Fruit fly (Drosophila melanogaster): Measurements from ENCODE around the gene trh.

trh gene

dm6 chr3L:440249-440648, 47.8 kb upstream of the trh start (continued):
- TF ChIP-seq HmgZ (tag; optimal IDR thresholded peaks at IDR 0.05) = peak; percentile 59
- no peak for TF ChIP-seq pan (optimal IDR thresholded peaks at IDR 0.05)
- TF ChIP-seq pan (GFP tag; optimal IDR thresholded peaks at IDR 0.05 in 1 of 2, IDR thresholded peaks at IDR 0.05 in 1 of 2) = peak in 1 of 2 experiments; percentile 37
- no peak for TF ChIP-seq CG4404 (GFP tag; IDR thresholded peaks at IDR 0.05)
- TF ChIP-seq zfh1 (GFP tag; IDR thresholded peaks at IDR 0.05) = peak; percentile 59; the same call in 1 of the 3 replicates
- no peak for TF ChIP-seq prd (optimal IDR thresholded peaks at IDR 0.05)
- peak; percentile 30; the same call in 1 of the 3 replicates for TF ChIP-seq prd (GFP tag; IDR thresholded peaks at IDR 0.05)
- TF ChIP-seq CG4282 (GFP tag; optimal IDR thresholded peaks at IDR 0.05) = no peak
- TF ChIP-seq CG13775 (GFP tag; optimal IDR thresholded peaks at IDR 0.05) = no peak
- no peak for TF ChIP-seq Oli (tag; optimal IDR thresholded peaks at IDR 0.05)
- TF ChIP-seq Opbp (GFP tag; IDR thresholded peaks at IDR 0.05; ENCODE audit: partially characterized antibody) = no peak
- TF ChIP-seq CG4707 (GFP tag; optimal IDR thresholded peaks at IDR 0.05) = peak; percentile 76
- no peak for TF ChIP-seq CG7357 (GFP tag; IDR thresholded peaks at IDR 0.05)
- peak; percentile 25; the same call in 1 of the 2 replicates for TF ChIP-seq seq (GFP tag; IDR thresholded peaks at IDR 0.05)
- TF ChIP-seq CG15011 (GFP tag; optimal IDR thresholded peaks at IDR 0.05) = peak; percentile 55
- TF ChIP-seq sd (tag; optimal IDR thresholded peaks at IDR 0.05) = peak; percentile 1
- peak; percentile 54 for TF ChIP-seq sug (tag; optimal IDR thresholded peaks at IDR 0.05)
- TF ChIP-seq Dp (GFP tag; optimal IDR thresholded peaks at IDR 0.05) = no peak
- no peak for TF ChIP-seq Scr (GFP tag; IDR thresholded peaks at IDR 0.05; ENCODE audit: partially characterized antibody)
- no peak for TF ChIP-seq tio (GFP tag; optimal IDR thresholded peaks at IDR 0.05)
- TF ChIP-seq gt (GFP tag; IDR thresholded peaks at IDR 0.05) = no peak
- TF ChIP-seq fd64A (GFP tag; optimal IDR thresholded peaks at IDR 0.05) = peak; percentile 89
- no peak for TF ChIP-seq btn (GFP tag; optimal IDR thresholded peaks at IDR 0.05)
- peak; percentile 44 for TF ChIP-seq unpg (GFP tag; optimal IDR thresholded peaks at IDR 0.05)
- no peak for TF ChIP-seq H2.0 (GFP tag; IDR thresholded peaks at IDR 0.05)
- no peak for TF ChIP-seq E2f1 (GFP tag; IDR thresholded peaks at IDR 0.05)
- TF ChIP-seq grn (GFP tag; optimal IDR thresholded peaks at IDR 0.05) = peak; percentile 59
- TF ChIP-seq Xbp1 (GFP tag; optimal IDR thresholded peaks at IDR 0.05) = peak; percentile 2
- TF ChIP-seq CG9609 (GFP tag; optimal IDR thresholded peaks at IDR 0.05) = no peak
- peak; percentile 14 for TF ChIP-seq bcd (GFP tag; optimal IDR thresholded peaks at IDR 0.05)
- no peak for TF ChIP-seq Dbx (GFP tag; IDR thresholded peaks at IDR 0.05)
- TF ChIP-seq Hr51 (GFP tag; optimal IDR thresholded peaks at IDR 0.05) = peak in 1 of 2 experiments; percentile 17
- TF ChIP-seq CG7839 (tag; optimal IDR thresholded peaks at IDR 0.05) = no peak
- TF ChIP-seq Ada2b (GFP tag; IDR thresholded peaks at IDR 0.05) = no peak
- peak; percentile 92 for TF ChIP-seq CG17912 (GFP tag; optimal IDR thresholded peaks at IDR 0.05)
- peak; percentile 6 to 62 for TF ChIP-seq bsh (GFP tag; optimal IDR thresholded peaks at IDR 0.05)
- no peak for TF ChIP-seq zen (tag; optimal IDR thresholded peaks at IDR 0.05)
- TF ChIP-seq Fer2 (tag; optimal IDR thresholded peaks at IDR 0.05) = peak; percentile 64
- TF ChIP-seq nom (GFP tag; optimal IDR thresholded peaks at IDR 0.05) = peak; percentile 61
- peak; percentile 96 for TF ChIP-seq mirr (GFP tag; optimal IDR thresholded peaks at IDR 0.05)
- no peak for TF ChIP-seq h (optimal IDR thresholded peaks at IDR 0.05)
- peak; percentile 63 for TF ChIP-seq gcm (GFP tag; optimal IDR thresholded peaks at IDR 0.05)
- no peak for TF ChIP-seq NK7.1 (GFP tag; optimal IDR thresholded peaks at IDR 0.05)
- TF ChIP-seq Tbp (GFP tag; optimal IDR thresholded peaks at IDR 0.05) = no peak
- no peak for TF ChIP-seq CG30020 (tag; optimal IDR thresholded peaks at IDR 0.05)
- TF ChIP-seq gsb-n (tag; optimal IDR thresholded peaks at IDR 0.05) = peak; percentile 56
- TF ChIP-seq CG15479 (GFP tag; optimal IDR thresholded peaks at IDR 0.05) = no peak
- peak; percentile 77 for TF ChIP-seq schlank (tag; optimal IDR thresholded peaks at IDR 0.05)
- no peak for TF ChIP-seq sima (GFP tag; optimal IDR thresholded peaks at IDR 0.05)
- TF ChIP-seq pros (GFP tag; optimal IDR thresholded peaks at IDR 0.05) = peak; percentile 62
- TF ChIP-seq CG2712 (tag; optimal IDR thresholded peaks at IDR 0.05) = peak; percentile 32
- TF ChIP-seq vvl (GFP tag; IDR thresholded peaks at IDR 0.05) = peak; percentile 66
